Fruit fly (Drosophila melanogaster): ENCODE results near the gene Fitm.

DNA sequence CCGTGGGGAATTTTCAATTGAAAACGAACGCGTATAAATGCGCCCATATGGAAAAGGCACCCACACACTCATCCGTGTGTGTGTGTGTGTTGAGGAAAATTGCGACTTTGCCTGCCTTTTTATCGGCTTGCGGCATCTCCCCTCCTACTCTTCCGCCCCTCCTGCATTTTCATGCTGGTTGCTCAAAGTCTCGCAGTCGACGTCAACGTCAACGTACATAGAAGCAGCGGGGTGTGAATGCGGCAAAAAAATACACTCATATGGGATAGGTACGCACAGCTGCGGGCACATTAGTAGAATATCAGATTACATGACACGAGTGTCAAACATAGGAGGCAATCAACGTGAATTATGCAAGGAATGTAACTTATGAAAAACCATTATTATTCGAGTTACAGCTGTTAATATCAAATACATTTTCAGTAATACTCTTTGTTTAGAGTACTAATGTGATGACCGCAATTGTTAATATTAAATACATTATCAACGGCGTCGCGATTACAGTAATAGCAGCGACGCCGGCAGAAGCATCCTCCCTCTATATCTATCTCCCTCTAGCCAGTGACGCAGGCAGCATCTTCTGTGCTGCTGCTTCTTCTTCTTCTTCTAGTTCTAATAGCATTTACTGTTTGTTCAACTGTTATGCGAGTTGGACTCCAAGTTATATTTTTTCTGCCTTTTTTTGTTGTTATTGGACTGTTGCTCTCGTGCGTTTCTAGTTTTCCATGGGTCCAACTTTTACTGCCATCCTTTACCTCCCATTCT, 41.1 kb upstream of the Fitm start:
- TF ChIP-seq Myc (optimal IDR thresholded peaks at IDR 0.05): no peak
- TF ChIP-seq insv (optimal IDR thresholded peaks at IDR 0.05): no peak
- TF ChIP-seq Sin3A (optimal IDR thresholded peaks at IDR 0.05): no peak
- TF ChIP-seq h (optimal IDR thresholded peaks at IDR 0.05): no peak

Measured in Kc167 (cell line).